Worm (Caenorhabditis elegans) whole organism, L2 larva: ENCODE results near the gene glb-17.
A peak's percentile ranks its signal among the peaks of the same experiment; 100 is the strongest.

Source experiments
- C34F6.9 ChIP-seq: fragments of 150-350 bp; optimal IDR thresholded peaks from 2 replicates; lab custom pipeline; 2014; ENCODE audit warnings: missing biosample characterization, missing genetic modification characterization
- F13H6.1 ChIP-seq: sonication (generic microtip); optimal IDR thresholded peaks from 2 replicates; lab custom pipeline; 2016; ENCODE audit warnings: missing genetic modification characterization, missing compliant biosample characterization
- Y55F3AM.14 ChIP-seq: fragments of 200-800 bp; sonication (Bioruptor generic); optimal IDR thresholded peaks from 2 replicates; lab custom pipeline; 2018; ENCODE audit warnings: mild to moderate bottlenecking, missing genetic modification characterization, missing compliant biosample characterization
- ZK546.5 ChIP-seq: sonication (generic microtip); optimal IDR thresholded peaks from 2 replicates; lab custom pipeline; 2017; ENCODE audit warnings: missing biosample characterization, missing genetic modification characterization
- alr-1 ChIP-seq: fragments of 150-350 bp; optimal IDR thresholded peaks from 2 replicates; lab custom pipeline; 2014; ENCODE audit warnings: missing biosample characterization, missing genetic modification characterization
- aly-2 ChIP-seq: fragments of 150-350 bp; optimal IDR thresholded peaks from 2 replicates; lab custom pipeline; 2014; ENCODE audit warnings: missing biosample characterization, missing genetic modification characterization
- ama-1 ChIP-seq: fragments of 150-350 bp; optimal IDR thresholded peaks from 2 replicates; lab custom pipeline; 2018; ENCODE audit warnings: inconsistent platforms
- blmp-1 ChIP-seq: sonication (generic microtip); optimal IDR thresholded peaks from 2 replicates; lab custom pipeline; 2017; ENCODE audit warnings: missing genetic modification characterization, mild to moderate bottlenecking, missing compliant biosample characterization, antibody characterized with exemption, moderate library complexity; ENCODE audit not compliant: insufficient read depth
- ceh-16 ChIP-seq: fragments of 150-350 bp; optimal IDR thresholded peaks from 2 replicates; lab custom pipeline; 2014; ENCODE audit warnings: missing biosample characterization, missing genetic modification characterization
- ceh-82 ChIP-seq: fragments of 150-350 bp; optimal IDR thresholded peaks from 2 replicates; lab custom pipeline; 2014; ENCODE audit warnings: missing biosample characterization, missing genetic modification characterization
- crh-2 ChIP-seq: sonication (generic microtip); optimal IDR thresholded peaks from 2 replicates; lab custom pipeline; 2017; ENCODE audit warnings: missing biosample characterization, missing genetic modification characterization
- dmd-4 ChIP-seq: sonication (generic microtip); optimal IDR thresholded peaks from 2 replicates; lab custom pipeline; 2017; ENCODE audit warnings: missing biosample characterization, missing genetic modification characterization
- egl-27 ChIP-seq: sonication (generic microtip); optimal IDR thresholded peaks from 3 replicates; lab custom pipeline; 2017; ENCODE audit warnings: missing biosample characterization, missing genetic modification reagents, missing genetic modification characterization
- elt-1 ChIP-seq: fragments of 150-350 bp; optimal IDR thresholded peaks from 2 replicates; lab custom pipeline; 2014; ENCODE audit warnings: missing biosample characterization, missing genetic modification characterization
- fos-1 ChIP-seq: fragments of 150-350 bp; optimal IDR thresholded peaks from 2 replicates; lab custom pipeline; 2014; ENCODE audit warnings: missing biosample characterization, missing genetic modification characterization
- gmeb-1 ChIP-seq: fragments of 150-350 bp; optimal IDR thresholded peaks from 2 replicates; lab custom pipeline; 2014; ENCODE audit warnings: missing biosample characterization, missing genetic modification characterization
- lin-11 ChIP-seq: fragments of 150-350 bp; sonication (generic microtip); optimal IDR thresholded peaks from 2 replicates; lab custom pipeline; 2014; ENCODE audit warnings: missing biosample characterization, missing genetic modification characterization, inconsistent platforms, mixed read lengths
- lin-13 ChIP-seq: fragments of 150-350 bp; optimal IDR thresholded peaks from 2 replicates; lab custom pipeline; 2014; ENCODE audit warnings: missing biosample characterization, missing genetic modification reagents, missing genetic modification characterization
- lsy-2 ChIP-seq, 2 experiments: fragments of 150-350 bp in 1 of 2; sonication (generic microtip) in 1 of 2; optimal IDR thresholded peaks; 2 replicates each; lab custom pipeline; 2014 to 2017; ENCODE audit warnings: missing biosample characterization in 2 of 2, missing genetic modification characterization in 2 of 2
- mbf-1 ChIP-seq: sonication (generic microtip); optimal IDR thresholded peaks from 2 replicates; lab custom pipeline; 2017; ENCODE audit warnings: missing biosample characterization, missing genetic modification characterization
- mdl-1 ChIP-seq, 2 experiments: fragments of 150-350 bp in 1 of 2; sonication (generic microtip) in 1 of 2; optimal IDR thresholded peaks; 2 replicates each; lab custom pipeline; 2017; ENCODE audit warnings: missing biosample characterization in 2 of 2, missing genetic modification characterization in 2 of 2
- nhr-11 ChIP-seq: fragments of 150-350 bp; optimal IDR thresholded peaks from 2 replicates; lab custom pipeline; 2014; ENCODE audit warnings: missing biosample characterization, missing genetic modification characterization
- nhr-12 ChIP-seq: fragments of 150-350 bp; optimal IDR thresholded peaks from 2 replicates; lab custom pipeline; 2014; ENCODE audit warnings: missing biosample characterization, missing genetic modification characterization
- nhr-129 ChIP-seq: fragments of 150-350 bp; optimal IDR thresholded peaks from 2 replicates; lab custom pipeline; 2014; ENCODE audit warnings: missing biosample characterization, missing genetic modification characterization
- nhr-21 ChIP-seq: fragments of 150-350 bp; optimal IDR thresholded peaks from 2 replicates; lab custom pipeline; 2014; ENCODE audit warnings: missing biosample characterization, missing genetic modification characterization
- nhr-23 ChIP-seq: fragments of 150-350 bp; optimal IDR thresholded peaks from 2 replicates; lab custom pipeline; 2014; ENCODE audit warnings: missing biosample characterization, missing genetic modification reagents, missing genetic modification characterization
- nhr-25 ChIP-seq: fragments of 150-350 bp; sonication (generic microtip); optimal IDR thresholded peaks from 3 replicates; lab custom pipeline; 2014; ENCODE audit warnings: missing biosample characterization, missing genetic modification characterization
- sem-4 ChIP-seq: fragments of 150-350 bp; optimal IDR thresholded peaks from 2 replicates; lab custom pipeline; 2014; ENCODE audit warnings: missing biosample characterization, missing genetic modification reagents, missing genetic modification characterization
- sma-3 ChIP-seq: sonication (generic microtip); optimal IDR thresholded peaks from 2 replicates; lab custom pipeline; 2016; ENCODE audit warnings: missing genetic modification reagents, missing genetic modification characterization, missing compliant biosample characterization
- sma-9 ChIP-seq, 2 experiments: fragments of 150-350 bp in 1 of 2; sonication (generic microtip) in 1 of 2; optimal IDR thresholded peaks; 2 replicates each; lab custom pipeline; 2014 to 2016; ENCODE audit warnings: missing genetic modification characterization in 2 of 2, mild to moderate bottlenecking in 1 of 2, missing biosample characterization in 1 of 2, missing compliant biosample characterization in 1 of 2, missing genetic modification reagents in 1 of 2, moderate library complexity in 1 of 2
- unc-39 ChIP-seq: fragments of 150-350 bp; optimal IDR thresholded peaks from 2 replicates; lab custom pipeline; 2014; ENCODE audit warnings: missing biosample characterization, missing genetic modification characterization
- unc-62 ChIP-seq: fragments of 150-350 bp; optimal IDR thresholded peaks from 2 replicates; lab custom pipeline; 2014; ENCODE audit warnings: missing biosample characterization, missing genetic modification reagents, missing genetic modification characterization
- zag-1 ChIP-seq: fragments of 150-350 bp; optimal IDR thresholded peaks from 2 replicates; lab custom pipeline; 2014; ENCODE audit warnings: missing biosample characterization, missing genetic modification characterization
- ztf-1 ChIP-seq: fragments of 200-800 bp; sonication (Bioruptor generic); conservative IDR thresholded peaks from 2 replicates; pipeline ENCODE4 v1.3.6; 2022; ENCODE audit warnings: missing genetic modification characterization, missing compliant biosample characterization
- ztf-4 ChIP-seq: fragments of 150-350 bp; optimal IDR thresholded peaks from 2 replicates; lab custom pipeline; 2014; ENCODE audit warnings: missing biosample characterization, missing genetic modification characterization

glb-17 gene

ce11 chrX:9553095-9553494 lies 23.7 kb downstream of the glb-17 start (continued):
- peak; percentile 11 for TF ChIP-seq gmeb-1 (tag; lab: Kevin White, UChicago)
- TF ChIP-seq mbf-1 (tag; lab: Kevin White, UChicago) = no peak

ce11 chrX:9552404-9552803 lies 24.4 kb downstream of the glb-17 start:
- TF ChIP-seq blmp-1 (peak; percentile 46), gmeb-1 (tag; lab: Kevin White, UChicago) (peak; percentile 7), nhr-23 (tag; lab: Kevin White, UChicago) (no peak), sma-3 (GFP tag; lab: Kevin White, UChicago) (peak; percentile 36), fos-1 (peak; percentile 38), crh-2 (tag; lab: Kevin White, UChicago) (peak; percentile 32), zag-1 (tag; lab: Kevin White, UChicago) (no peak), ama-1 (lab: Kevin White, UChicago) (no peak), dmd-4 (tag; lab: Kevin White, UChicago) (no peak), mbf-1 (tag; lab: Kevin White, UChicago) (no peak), alr-1 (tag; lab: Kevin White, UChicago) (no peak), F13H6.1 (tag; lab: Kevin White, UChicago) (peak; percentile 67), aly-2 (tag; lab: Kevin White, UChicago) (no peak), nhr-129 (tag; lab: Kevin White, UChicago) (peak; percentile 20), elt-1 (no peak), ztf-4 (tag; lab: Kevin White, UChicago) (no peak), lsy-2 (tag; optimal IDR thresholded peaks at IDR 0.05; lab: Kevin White, UChicago) (peak in 1 of 2 experiments; percentile 2), ceh-82 (tag; lab: Kevin White, UChicago) (no peak), C34F6.9 (tag; lab: Kevin White, UChicago) (peak; percentile 25), lin-13 (GFP tag; lab: Kevin White, UChicago) (peak; percentile 16), unc-39 (tag; lab: Kevin White, UChicago) (no peak), nhr-25 (peak; percentile 53), mdl-1 (tag; optimal IDR thresholded peaks at IDR 0.05; lab: Kevin White, UChicago) (peak in 1 of 2 experiments; percentile 17), Y55F3AM.14 (GFP tag; lab: Kevin White, UChicago) (peak; percentile 10), sma-9 (GFP tag; optimal IDR thresholded peaks at IDR 0.05; lab: Kevin White, UChicago) (peak; percentile 15), sma-9 (tag; optimal IDR thresholded peaks at IDR 0.05; lab: Kevin White, UChicago) (no peak), ceh-16 (no peak), nhr-11 (tag; lab: Kevin White, UChicago) (no peak)
- TF ChIP-seq, all 48 proteins: peak for 14

- TF ChIP-seq sma-3 (GFP tag; lab: Kevin White, UChicago) (peak; percentile 77), ama-1 (lab: Kevin White, UChicago) (no peak), lin-13 (GFP tag; lab: Kevin White, UChicago) (peak; percentile 19), lin-11 (tag; lab: Kevin White, UChicago) (peak; percentile 30), sma-9 (GFP tag; optimal IDR thresholded peaks at IDR 0.05; lab: Kevin White, UChicago) (peak; percentile 35), sma-9 (tag; optimal IDR thresholded peaks at IDR 0.05; lab: Kevin White, UChicago) (peak; percentile 4), nhr-12 (tag; lab: Kevin White, UChicago) (no peak), unc-62 (GFP tag; lab: Kevin White, UChicago) (no peak), ZK546.5 (tag; lab: Kevin White, UChicago) (no peak), nhr-25 (peak; percentile 91), egl-27 (tag; lab: Kevin White, UChicago) (peak; percentile 49), nhr-129 (tag; lab: Kevin White, UChicago) (peak; percentile 52), fos-1 (peak; percentile 48), C34F6.9 (tag; lab: Kevin White, UChicago) (peak; percentile 52), aly-2 (tag; lab: Kevin White, UChicago) (no peak), nhr-21 (tag; lab: Kevin White, UChicago) (peak; percentile 64), lsy-2 (tag; optimal IDR thresholded peaks at IDR 0.05; lab: Kevin White, UChicago) (peak in 1 of 2 experiments; percentile 57), zag-1 (tag; lab: Kevin White, UChicago) (peak; percentile 15), mdl-1 (tag; optimal IDR thresholded peaks at IDR 0.05; lab: Kevin White, UChicago) (peak; percentile 67 to 77), sem-4 (peak; percentile 51), F13H6.1 (tag; lab: Kevin White, UChicago) (peak; percentile 79), ztf-1 (GFP tag; lab: Robert Waterston, UW) (no peak), crh-2 (tag; lab: Kevin White, UChicago) (peak; percentile 35), Y55F3AM.14 (GFP tag; lab: Kevin White, UChicago) (peak; percentile 29), blmp-1 (peak; percentile 67)
- TF ChIP-seq, all 48 proteins: peak for 18
Measured at ce11 chrX:9551112-9551511, 25.7 kb downstream of the glb-17 start.
